Worm (Caenorhabditis elegans) whole organism, L3 larva: ENCODE data around the gene str-38.

Experiments
- R02D3.7 ChIP-seq: fragments of 150-350 bp; optimal IDR thresholded peaks from 2 replicates; lab custom pipeline; 2014; ENCODE audit warnings: missing biosample characterization, missing genetic modification characterization
- ZK546.5 ChIP-seq: sonication (generic microtip); optimal IDR thresholded peaks from 2 replicates; lab custom pipeline; 2017; ENCODE audit warnings: missing biosample characterization, missing genetic modification characterization
- aly-2 ChIP-seq: fragments of 150-350 bp; optimal IDR thresholded peaks from 2 replicates; lab custom pipeline; 2014; ENCODE audit warnings: missing biosample characterization, missing genetic modification characterization
- ama-1 ChIP-seq: fragments of 150-350 bp; optimal IDR thresholded peaks from 2 replicates; lab custom pipeline; 2018
- ceh-16 ChIP-seq: sonication (generic microtip); optimal IDR thresholded peaks from 2 replicates; lab custom pipeline; 2017; ENCODE audit warnings: missing biosample characterization, missing genetic modification characterization
- ceh-28 ChIP-seq: fragments of 150-350 bp; optimal IDR thresholded peaks from 2 replicates; lab custom pipeline; 2014; ENCODE audit warnings: missing biosample characterization, missing genetic modification reagents, missing genetic modification characterization
- ceh-82 ChIP-seq: fragments of 150-350 bp; optimal IDR thresholded peaks from 2 replicates; lab custom pipeline; 2014; ENCODE audit warnings: missing biosample characterization, missing genetic modification characterization
- ceh-9 ChIP-seq: sonication (generic microtip); optimal IDR thresholded peaks from 2 replicates; lab custom pipeline; 2018; ENCODE audit warnings: missing biosample characterization, missing genetic modification characterization
- daf-12 ChIP-seq: fragments of 150-350 bp; optimal IDR thresholded peaks from 2 replicates; lab custom pipeline; 2014; ENCODE audit warnings: missing biosample characterization, missing genetic modification reagents, missing genetic modification characterization
- egl-5 ChIP-seq: fragments of 150-350 bp; optimal IDR thresholded peaks from 2 replicates; lab custom pipeline; 2017; ENCODE audit warnings: missing biosample characterization, missing genetic modification reagents, missing genetic modification characterization, inconsistent platforms
- elt-1 ChIP-seq: fragments of 150-350 bp; optimal IDR thresholded peaks from 2 replicates; lab custom pipeline; 2014; ENCODE audit warnings: missing biosample characterization, missing genetic modification characterization
- elt-2 ChIP-seq: sonication (generic microtip); optimal IDR thresholded peaks from 2 replicates; lab custom pipeline; 2016; ENCODE audit warnings: missing genetic modification reagents, mild to moderate bottlenecking, missing genetic modification characterization, missing compliant biosample characterization
- elt-3 ChIP-seq, 3 experiments: fragments of 150-350 bp in 1 of 3; sonication (generic microtip) in 2 of 3; optimal IDR thresholded peaks; 2 replicates in 2 of 3; 4 replicates in 1 of 3; lab custom pipeline; 2014 to 2017; ENCODE audit warnings: missing biosample characterization in 3 of 3, missing genetic modification characterization in 3 of 3
- eor-1 ChIP-seq, 2 experiments: fragments of 150-350 bp; optimal IDR thresholded peaks; 2 replicates each; lab custom pipeline; 2014 to 2018; ENCODE audit warnings: missing biosample characterization in 2 of 2, missing genetic modification characterization in 2 of 2
- fkh-2 ChIP-seq: fragments of 150-350 bp; optimal IDR thresholded peaks from 2 replicates; lab custom pipeline; 2014; ENCODE audit warnings: missing biosample characterization, missing genetic modification reagents, missing genetic modification characterization
- fos-1 ChIP-seq: fragments of 150-350 bp; optimal IDR thresholded peaks from 2 replicates; lab custom pipeline; 2014; ENCODE audit warnings: missing biosample characterization, missing genetic modification characterization
- hmg-11 ChIP-seq: sonication (generic microtip); optimal IDR thresholded peaks from 2 replicates; lab custom pipeline; 2016; ENCODE audit warnings: missing genetic modification characterization, missing compliant biosample characterization
- jun-1 ChIP-seq: fragments of 150-350 bp; optimal IDR thresholded peaks from 2 replicates; lab custom pipeline; 2014; ENCODE audit warnings: missing biosample characterization, missing genetic modification reagents, missing genetic modification characterization
- lin-15B ChIP-seq: fragments of 150-350 bp; optimal IDR thresholded peaks from 2 replicates; lab custom pipeline; 2014; ENCODE audit warnings: missing biosample characterization, missing genetic modification characterization
- lin-39 ChIP-seq: fragments of 150-350 bp; optimal IDR thresholded peaks from 2 replicates; lab custom pipeline; 2018; ENCODE audit warnings: missing biosample characterization, missing genetic modification reagents, missing genetic modification characterization
- lsy-12 ChIP-seq: sonication (generic microtip); optimal IDR thresholded peaks from 2 replicates; lab custom pipeline; 2016; ENCODE audit warnings: mild to moderate bottlenecking, missing genetic modification characterization, missing compliant biosample characterization
- mml-1 ChIP-seq: fragments of 150-350 bp; sonication (generic microtip); optimal IDR thresholded peaks from 3 replicates; lab custom pipeline; 2014; ENCODE audit warnings: missing biosample characterization, missing genetic modification characterization
- nhr-12 ChIP-seq: fragments of 150-350 bp; optimal IDR thresholded peaks from 2 replicates; lab custom pipeline; 2014; ENCODE audit warnings: missing biosample characterization, missing genetic modification characterization
- nhr-23 ChIP-seq: fragments of 150-350 bp; optimal IDR thresholded peaks from 2 replicates; lab custom pipeline; 2014; ENCODE audit warnings: missing biosample characterization, missing genetic modification reagents, missing genetic modification characterization
- nhr-237 ChIP-seq: fragments of 150-350 bp; optimal IDR thresholded peaks from 2 replicates; lab custom pipeline; 2014; ENCODE audit warnings: missing biosample characterization, missing genetic modification characterization
- nhr-25 ChIP-seq: sonication (generic microtip); optimal IDR thresholded peaks from 2 replicates; lab custom pipeline; 2017; ENCODE audit warnings: missing biosample characterization, missing genetic modification characterization
- nhr-28 ChIP-seq: fragments of 150-350 bp; optimal IDR thresholded peaks from 2 replicates; lab custom pipeline; 2014; ENCODE audit warnings: missing biosample characterization, missing genetic modification characterization
- nhr-43 ChIP-seq: sonication (generic microtip); optimal IDR thresholded peaks from 2 replicates; lab custom pipeline; 2016; ENCODE audit warnings: mild to moderate bottlenecking, missing genetic modification characterization, missing compliant biosample characterization; ENCODE audit not compliant: poor library complexity, severe bottlenecking
- nhr-67 ChIP-seq: fragments of 150-350 bp; optimal IDR thresholded peaks from 2 replicates; lab custom pipeline; 2014; ENCODE audit warnings: missing biosample characterization, missing genetic modification characterization
- nhr-76 ChIP-seq: fragments of 150-350 bp; sonication (generic microtip); optimal IDR thresholded peaks from 5 replicates; lab custom pipeline; 2014; ENCODE audit warnings: missing biosample characterization, missing genetic modification characterization
- nhr-77 ChIP-seq: fragments of 150-350 bp; optimal IDR thresholded peaks from 2 replicates; lab custom pipeline; 2014; ENCODE audit warnings: missing biosample characterization, missing genetic modification characterization
- pha-4 ChIP-seq: fragments of 150-350 bp; optimal IDR thresholded peaks from 2 replicates; lab custom pipeline; 2014; ENCODE audit warnings: missing biosample characterization, missing genetic modification reagents, missing genetic modification characterization
- pqm-1 ChIP-seq: fragments of 150-350 bp; optimal IDR thresholded peaks from 2 replicates; lab custom pipeline; 2017; ENCODE audit warnings: missing biosample characterization, missing genetic modification characterization, inconsistent platforms
- sea-2 ChIP-seq: fragments of 150-350 bp; sonication (generic microtip); optimal IDR thresholded peaks from 4 replicates; lab custom pipeline; 2014; ENCODE audit warnings: missing biosample characterization, missing genetic modification reagents, missing genetic modification characterization
- skn-1 ChIP-seq: fragments of 150-350 bp; optimal IDR thresholded peaks from 2 replicates; lab custom pipeline; 2014; ENCODE audit warnings: missing biosample characterization, missing genetic modification characterization
- snpc-4 ChIP-seq: fragments of 150-350 bp; optimal IDR thresholded peaks from 2 replicates; lab custom pipeline; 2014; ENCODE audit warnings: missing biosample characterization, missing genetic modification characterization
- tbx-2 ChIP-seq: sonication (generic microtip); optimal IDR thresholded peaks from 2 replicates; lab custom pipeline; 2016; ENCODE audit warnings: mild to moderate bottlenecking, missing genetic modification characterization, missing compliant biosample characterization
- unc-39 ChIP-seq: sonication (generic microtip); optimal IDR thresholded peaks from 4 replicates; lab custom pipeline; 2017; ENCODE audit warnings: missing biosample characterization, missing genetic modification characterization
- unc-62 ChIP-seq: fragments of 150-350 bp; sonication (generic microtip); optimal IDR thresholded peaks from 4 replicates; lab custom pipeline; 2014; ENCODE audit warnings: missing biosample characterization, missing genetic modification reagents, missing genetic modification characterization
- zag-1 ChIP-seq: fragments of 150-350 bp; optimal IDR thresholded peaks from 2 replicates; lab custom pipeline; 2014; ENCODE audit warnings: missing biosample characterization, missing genetic modification characterization
- ztf-11 ChIP-seq: fragments of 150-350 bp; optimal IDR thresholded peaks from 2 replicates; lab custom pipeline; 2014; ENCODE audit warnings: missing biosample characterization, missing genetic modification characterization
- ztf-4 ChIP-seq: fragments of 150-350 bp; optimal IDR thresholded peaks from 2 replicates; lab custom pipeline; 2014; ENCODE audit warnings: missing biosample characterization, missing genetic modification characterization

Gene str-38

DNA sequence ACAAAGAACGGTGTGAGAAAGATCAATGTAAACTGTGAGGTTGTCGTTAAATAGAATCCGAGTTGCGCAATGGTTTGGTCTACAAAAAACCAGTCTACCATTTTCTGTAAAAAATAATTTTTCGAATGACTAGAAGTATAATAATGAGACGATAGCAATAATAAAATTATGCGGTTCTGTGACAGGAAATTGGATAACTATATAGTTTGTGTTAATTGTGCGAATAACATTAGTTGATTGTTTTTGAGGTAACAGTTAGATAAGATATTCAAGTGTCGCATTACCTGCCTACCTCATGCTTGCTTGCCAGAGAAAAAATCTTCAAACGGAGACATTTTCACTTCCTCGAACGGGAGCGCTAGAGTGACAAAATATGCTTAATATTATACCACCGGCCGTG, 9.7 kb upstream of the str-38 start, which contains the start of gene str-18:
Gene str-18, minus strand, starts transcription at position 101 of the 400 bp plus-strand sequence.
- TF ChIP-seq pha-4 (tag; lab: Kevin White, UChicago) (no peak), skn-1 (tag; lab: Kevin White, UChicago) (no peak), lsy-12 (tag; lab: Kevin White, UChicago) (no peak), fos-1 (no peak), snpc-4 (tag; lab: Kevin White, UChicago) (no peak), unc-39 (no peak), nhr-67 (tag; lab: Kevin White, UChicago) (no peak), sea-2 (GFP tag; lab: Kevin White, UChicago) (no peak), R02D3.7 (tag; lab: Kevin White, UChicago) (no peak), elt-3 (tag; optimal IDR thresholded peaks at IDR 0.05; lab: Kevin White, UChicago) (no peak), egl-5 (tag; lab: Kevin White, UChicago) (no peak), nhr-28 (tag; lab: Kevin White, UChicago) (no peak)

DNA sequence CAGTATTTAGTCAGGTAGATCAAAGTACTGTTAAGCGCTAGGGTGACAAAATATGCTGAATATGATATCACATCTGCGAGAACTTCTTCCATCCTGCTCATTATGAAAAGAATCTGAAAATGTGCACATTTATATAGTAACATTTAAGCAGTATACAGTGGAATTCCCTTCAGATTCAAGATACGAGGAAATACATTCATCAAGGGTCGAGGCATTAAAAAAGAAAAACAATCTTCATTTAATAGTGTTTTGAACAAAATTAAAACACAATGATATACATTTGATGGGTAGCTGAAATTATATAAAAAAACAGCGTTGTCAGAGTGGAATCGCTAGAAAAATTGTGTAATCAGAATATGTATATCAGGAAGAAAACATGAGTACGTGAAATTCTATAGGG, 3.6 kb upstream of the str-38 start, which contains the start of gene str-27:
Gene str-27, minus strand, starts transcription at position 101 of the 400 bp plus-strand sequence.
- TF ChIP-seq nhr-23 (tag; lab: Kevin White, UChicago): no peak
- no peak for TF ChIP-seq pqm-1 (tag; lab: Kevin White, UChicago)
- TF ChIP-seq tbx-2 (tag; lab: Kevin White, UChicago): no peak
- TF ChIP-seq nhr-237: no peak
- no peak for TF ChIP-seq ZK546.5 (tag; lab: Kevin White, UChicago)
- TF ChIP-seq ceh-82: no peak
- no peak for TF ChIP-seq fos-1
- TF ChIP-seq daf-12 (tag; lab: Kevin White, UChicago): no peak
- no peak for TF ChIP-seq nhr-77 (tag; lab: Kevin White, UChicago)
- TF ChIP-seq mml-1: no peak
- no peak for TF ChIP-seq nhr-28 (tag; lab: Kevin White, UChicago)
- no peak for TF ChIP-seq eor-1 (tag; optimal IDR thresholded peaks at IDR 0.05; lab: Kevin White, UChicago)
- TF ChIP-seq elt-1 (tag; lab: Kevin White, UChicago): no peak
- no peak for TF ChIP-seq nhr-25 (tag; lab: Kevin White, UChicago)
- no peak for TF ChIP-seq hmg-11 (tag; lab: Kevin White, UChicago)
- no peak for TF ChIP-seq nhr-76 (tag; lab: Kevin White, UChicago)
- TF ChIP-seq fkh-2 (tag; lab: Kevin White, UChicago): no peak
- no peak for TF ChIP-seq elt-2
- TF ChIP-seq nhr-12 (tag; lab: Kevin White, UChicago): no peak
- TF ChIP-seq, all 47 proteins: peak for 0

DNA sequence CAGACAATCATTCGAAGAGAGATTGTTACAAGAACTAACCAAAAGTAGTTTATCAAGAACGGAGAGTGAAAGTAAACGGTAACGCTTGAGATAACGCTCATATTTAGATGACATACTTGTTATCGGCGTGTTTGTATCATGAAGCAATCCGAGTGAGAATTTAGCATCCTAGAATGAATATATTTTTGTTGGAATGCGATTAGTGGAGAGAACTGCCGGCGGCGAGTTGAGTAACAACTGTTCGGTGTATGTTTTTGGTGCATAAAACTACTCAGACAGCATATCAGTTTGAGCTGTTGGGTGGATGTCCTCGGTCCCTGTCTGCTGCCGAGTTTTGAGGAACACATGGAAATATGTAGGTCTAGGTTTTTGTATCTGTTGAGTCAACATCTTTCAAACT, 1.5 kb upstream of the str-38 start, which contains the start of gene T23D5.3:
Gene T23D5.3, minus strand, starts transcription at position 101 of the 400 bp plus-strand sequence.
- no peak for TF ChIP-seq zag-1
- TF ChIP-seq nhr-12 (tag; lab: Kevin White, UChicago): no peak
- no peak for TF ChIP-seq eor-1 (tag; optimal IDR thresholded peaks at IDR 0.05; lab: Kevin White, UChicago)
- no peak for TF ChIP-seq nhr-43 (tag; lab: Kevin White, UChicago)
- TF ChIP-seq mml-1: no peak
- TF ChIP-seq lin-15B (tag; lab: Kevin White, UChicago): no peak
- no peak for TF ChIP-seq unc-62 (GFP tag; lab: Kevin White, UChicago)
- no peak for TF ChIP-seq ceh-82
- no peak for TF ChIP-seq ama-1 (lab: Kevin White, UChicago)
- TF ChIP-seq R02D3.7 (tag; lab: Kevin White, UChicago): no peak
- no peak for TF ChIP-seq ceh-28 (tag; lab: Kevin White, UChicago)
- no peak for TF ChIP-seq ztf-11 (tag; lab: Kevin White, UChicago)
- no peak for TF ChIP-seq fos-1
- no peak for TF ChIP-seq nhr-23 (tag; lab: Kevin White, UChicago)
- no peak for TF ChIP-seq elt-2
- TF ChIP-seq pqm-1 (tag; lab: Kevin White, UChicago): no peak
- no peak for TF ChIP-seq ceh-16
- no peak for TF ChIP-seq ZK546.5 (tag; lab: Kevin White, UChicago)
- TF ChIP-seq ceh-9 (tag; lab: Kevin White, UChicago): no peak

DNA sequence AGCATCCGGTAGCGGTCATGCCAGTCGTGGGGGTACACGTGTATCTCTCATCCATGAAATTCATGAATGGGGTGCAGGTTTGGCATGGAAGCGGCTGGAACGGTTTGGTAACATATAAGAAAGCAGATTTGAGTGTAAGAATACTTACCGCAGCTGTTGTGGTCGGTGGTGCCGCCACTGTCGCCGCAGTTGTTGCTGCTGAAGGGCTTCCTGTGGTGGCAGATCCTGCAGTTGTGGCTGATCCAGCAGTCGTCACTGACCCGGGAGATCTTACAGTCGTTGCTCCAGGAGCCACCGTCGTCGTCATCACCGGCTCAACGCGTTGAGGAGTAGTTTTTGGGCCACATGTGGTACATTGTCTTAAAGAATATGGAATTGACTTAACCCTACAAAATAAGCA, 911 bp upstream of the str-38 start:
- TF ChIP-seq nhr-76 (tag; lab: Kevin White, UChicago) (no peak), elt-3 (tag; optimal IDR thresholded peaks at IDR 0.05; lab: Kevin White, UChicago) (no peak), ztf-4 (tag; lab: Kevin White, UChicago) (no peak), lin-39 (tag; lab: Kevin White, UChicago) (no peak), R02D3.7 (tag; lab: Kevin White, UChicago) (no peak), pqm-1 (tag; lab: Kevin White, UChicago) (no peak), nhr-12 (tag; lab: Kevin White, UChicago) (no peak), aly-2 (tag; lab: Kevin White, UChicago) (no peak), nhr-237 (no peak), jun-1 (tag; lab: Kevin White, UChicago) (no peak)
